Comparison of ENCODE assay signal across 3 fruit fly cellular contexts in genomic region chr3L:3437664-3438368, dm6.
A peak's percentile ranks its signal among the peaks of the same experiment; 100 is the strongest.
TF ChIP-seq lines count a peak whose summit lies in the region.

No protein-coding gene starts in this region.

- TF ChIP-seq CTCF in whole organism, embryonic (GFP tag; optimal IDR thresholded peaks at IDR 0.05; lab: Kevin White, UChicago) = no peak

TF ChIP-seq in whole organism, adult, 20 proteins besides CTCF, POLR2A, EP300 and RAD21:
- TF ChIP-seq bab1 (GFP tag; optimal IDR thresholded peaks at IDR 0.05; lab: Kevin White, UChicago) (no peak), cic (GFP tag; optimal IDR thresholded peaks at IDR 0.05; lab: Kevin White, UChicago) (peak; percentile 76), ovo (GFP tag; optimal IDR thresholded peaks at IDR 0.05; lab: Kevin White, UChicago) (no peak), CG7045 (GFP tag; optimal IDR thresholded peaks at IDR 0.05; lab: Kevin White, UChicago) (no peak), CG12768 (GFP tag; optimal IDR thresholded peaks at IDR 0.05; lab: Kevin White, UChicago) (no peak)

TF ChIP-seq in whole organism, embryonic, 481 proteins besides CTCF, POLR2A, EP300 and RAD21:
- TF ChIP-seq CG1647 (GFP tag; optimal IDR thresholded peaks at IDR 0.05; lab: Kevin White, UChicago) (no peak), her (GFP tag; optimal IDR thresholded peaks at IDR 0.05; lab: Kevin White, UChicago) (no peak), sc (optimal IDR thresholded peaks at IDR 0.05; lab: Kevin White, UChicago) (no peak), sc (GFP tag; optimal IDR thresholded peaks at IDR 0.05; lab: Kevin White, UChicago) (no peak), zfh1 (GFP tag; IDR thresholded peaks at IDR 0.05; lab: Robert Waterston, UW) (no peak), eve (GFP tag; optimal IDR thresholded peaks at IDR 0.05; lab: Kevin White, UChicago) (peak in 1 of 2 experiments; percentile 25), trem (tag; optimal IDR thresholded peaks at IDR 0.05; lab: Kevin White, UChicago) (no peak), crc (GFP tag; optimal IDR thresholded peaks at IDR 0.05; lab: Kevin White, UChicago) (no peak), Nf-YA (GFP tag; IDR thresholded peaks at IDR 0.05; lab: Robert Waterston, UW) (no peak), sr (GFP tag; IDR thresholded peaks at IDR 0.05; lab: Robert Waterston, UW) (peak; percentile 65; the same call in 1 of the 3 replicates), CG12769 (tag; optimal IDR thresholded peaks at IDR 0.05; lab: Kevin White, UChicago) (peak; percentile 15), CG7372 (GFP tag; IDR thresholded peaks at IDR 0.05; lab: Robert Waterston, UW) (no peak), CG2199 (GFP tag; IDR thresholded peaks at IDR 0.05; lab: Robert Waterston, UW) (peak; percentile 77; the same call in 2 of the 3 replicates), CG6765 (GFP tag; optimal IDR thresholded peaks at IDR 0.05; lab: Kevin White, UChicago) (no peak), Dbx (GFP tag; IDR thresholded peaks at IDR 0.05; lab: Robert Waterston, UW) (no peak), Xrp1 (GFP tag; IDR thresholded peaks at IDR 0.05; lab: Robert Waterston, UW) (no peak), Sin3A (optimal IDR thresholded peaks at IDR 0.05; lab: Kevin White, UChicago) (no peak), klu (GFP tag; IDR thresholded peaks at IDR 0.05; lab: Robert Waterston, UW) (no peak), CG10147 (GFP tag; optimal IDR thresholded peaks at IDR 0.05; lab: Kevin White, UChicago) (no peak), Dll (GFP tag; IDR thresholded peaks at IDR 0.05; lab: Robert Waterston, UW; ENCODE audit: partially characterized antibody) (0 out of 4 replicates have a peak, but pooled peaks have one; percentile 25), vvl (GFP tag; IDR thresholded peaks at IDR 0.05; lab: Robert Waterston, UW) (no peak), Dp (GFP tag; optimal IDR thresholded peaks at IDR 0.05; lab: Kevin White, UChicago) (no peak), Lim3 (GFP tag; IDR thresholded peaks at IDR 0.05; lab: Robert Waterston, UW) (no peak), E2f2 (GFP tag; IDR thresholded peaks at IDR 0.05; lab: Robert Waterston, UW) (no peak), cg (GFP tag; optimal IDR thresholded peaks at IDR 0.05; lab: Kevin White, UChicago) (peak; percentile 50), Nf-YB (GFP tag; optimal IDR thresholded peaks at IDR 0.05; lab: Kevin White, UChicago) (no peak), BtbVII (GFP tag; optimal IDR thresholded peaks at IDR 0.05; lab: Kevin White, UChicago) (no peak), Dref (GFP tag; IDR thresholded peaks at IDR 0.05; lab: Robert Waterston, UW) (no peak), CG30020 (tag; optimal IDR thresholded peaks at IDR 0.05; lab: Kevin White, UChicago) (no peak), fru (optimal IDR thresholded peaks at IDR 0.05; lab: Kevin White, UChicago) (no peak), gfzf (GFP tag; optimal IDR thresholded peaks at IDR 0.05; lab: Kevin White, UChicago) (no peak)

TF ChIP-seq in whole organism, prepupa, 60 proteins besides CTCF, POLR2A, EP300 and RAD21:
- no peak for TF ChIP-seq Lpt (GFP tag; optimal IDR thresholded peaks at IDR 0.05; lab: Kevin White, UChicago)
- peak; percentile 35 for TF ChIP-seq fkh (GFP tag; optimal IDR thresholded peaks at IDR 0.05; lab: Kevin White, UChicago)
- no peak for TF ChIP-seq svp (GFP tag; lab: Kevin White, UChicago)
- no peak for TF ChIP-seq CG6163 (GFP tag; IDR thresholded peaks at IDR 0.05; lab: Robert Waterston, UW)
- no peak for TF ChIP-seq Hr38 (GFP tag; optimal IDR thresholded peaks at IDR 0.05; lab: Kevin White, UChicago)
- no peak for TF ChIP-seq Sox14 (GFP tag; optimal IDR thresholded peaks at IDR 0.05; lab: Kevin White, UChicago)
